Worm (Caenorhabditis elegans): ENCODE results near the gene ncs-5.
A peak's percentile ranks its signal among the peaks of the same experiment; 100 is the strongest.

The ncs-5 gene

ce11 chrV:18842468-18842867 lies 22.9 kb downstream of the ncs-5 start:
- TF ChIP-seq ctbp-1 (GFP tag; IDR thresholded peaks at IDR 0.05) (no peak), lin-15B (tag; optimal IDR thresholded peaks at IDR 0.05) (no peak), unc-62 (GFP tag; optimal IDR thresholded peaks at IDR 0.05 in 1 of 2) (peak in 1 of 2 experiments; percentile 50), unc-62 (tag; optimal IDR thresholded peaks at IDR 0.05) (no peak)

ce11 chrV:18846480-18846879 lies 26.9 kb downstream of the ncs-5 start, which contains the start of gene nhr-230:
nhr-230 (plus strand) TSS chrV:18846780.
- TF ChIP-seq mep-1 (tag; optimal IDR thresholded peaks at IDR 0.05) = no peak
- no peak for TF ChIP-seq dmd-9 (GFP tag; IDR thresholded peaks at IDR 0.05)
- no peak for TF ChIP-seq dpl-1 (GFP tag; optimal IDR thresholded peaks at IDR 0.05)
- no peak for TF ChIP-seq zfp-3 (GFP tag; conservative IDR thresholded peaks at IDR 0.05)
- TF ChIP-seq Y5F2A.4 (GFP tag; optimal IDR thresholded peaks at IDR 0.05) = no peak
- TF ChIP-seq nhr-41 (GFP tag; IDR thresholded peaks at IDR 0.05) = no peak
- TF ChIP-seq cey-2 (tag; optimal IDR thresholded peaks at IDR 0.05; ENCODE audit: borderline replicate concordance, insufficient read depth) = no peak
- TF ChIP-seq R02D3.7 (tag; optimal IDR thresholded peaks at IDR 0.05) = no peak
- TF ChIP-seq ceh-62 (tag; optimal IDR thresholded peaks at IDR 0.05) = no peak
- no peak for TF ChIP-seq madf-9 (GFP tag; conservative IDR thresholded peaks at IDR 0.05)
- no peak for TF ChIP-seq ceh-32 (tag; optimal IDR thresholded peaks at IDR 0.05; ENCODE audit: poor library complexity)
- TF ChIP-seq tra-1 (GFP tag; IDR thresholded peaks at IDR 0.05) = no peak
- TF ChIP-seq lin-38 (GFP tag; IDR thresholded peaks at IDR 0.05) = no peak
- TF ChIP-seq spr-3 (GFP tag; optimal IDR thresholded peaks at IDR 0.05) = no peak
- TF ChIP-seq ztf-7 (tag; optimal IDR thresholded peaks at IDR 0.05) = no peak
- no peak for TF ChIP-seq nhr-11 (tag; optimal IDR thresholded peaks at IDR 0.05)
- no peak for TF ChIP-seq mdl-1 (tag; optimal IDR thresholded peaks at IDR 0.05)

- no peak for TF ChIP-seq zfp-3 (GFP tag; conservative IDR thresholded peaks at IDR 0.05)
- TF ChIP-seq spr-3 (GFP tag; optimal IDR thresholded peaks at IDR 0.05) = no peak
- TF ChIP-seq nhr-41 (GFP tag; IDR thresholded peaks at IDR 0.05) = no peak
- no peak for TF ChIP-seq unc-130 (GFP tag; optimal IDR thresholded peaks at IDR 0.05)
- TF ChIP-seq mxl-2 (GFP tag; conservative IDR thresholded peaks at IDR 0.05) = no peak
- no peak for TF ChIP-seq unc-39 (tag; optimal IDR thresholded peaks at IDR 0.05)
- TF ChIP-seq egl-27 (tag; optimal IDR thresholded peaks at IDR 0.05) = no peak
- no peak for TF ChIP-seq ztf-11 (tag; optimal IDR thresholded peaks at IDR 0.05)
- no peak for TF ChIP-seq pqm-1 (tag; optimal IDR thresholded peaks at IDR 0.05)
- no peak for TF ChIP-seq dve-1 (tag; optimal IDR thresholded peaks at IDR 0.05; ENCODE audit: insufficient read depth)
- no peak for TF ChIP-seq nhr-102 (tag; optimal IDR thresholded peaks at IDR 0.05)
- no peak for TF ChIP-seq dpl-1 (GFP tag; optimal IDR thresholded peaks at IDR 0.05)
- TF ChIP-seq R02D3.7 (tag; optimal IDR thresholded peaks at IDR 0.05) = no peak
- no peak for TF ChIP-seq F37D6.2 (tag; optimal IDR thresholded peaks at IDR 0.05)
- no peak for TF ChIP-seq lin-38 (GFP tag; IDR thresholded peaks at IDR 0.05)
- TF ChIP-seq nhr-28 (tag; optimal IDR thresholded peaks at IDR 0.05) = no peak
- TF ChIP-seq lim-7 (GFP tag; IDR thresholded peaks at IDR 0.05) = no peak
- TF ChIP-seq zip-2 (tag; optimal IDR thresholded peaks at IDR 0.05) = no peak
These were observed 29.0 kb downstream of the ncs-5 start for ce11 chrV:18848578-18848977.

DNA sequence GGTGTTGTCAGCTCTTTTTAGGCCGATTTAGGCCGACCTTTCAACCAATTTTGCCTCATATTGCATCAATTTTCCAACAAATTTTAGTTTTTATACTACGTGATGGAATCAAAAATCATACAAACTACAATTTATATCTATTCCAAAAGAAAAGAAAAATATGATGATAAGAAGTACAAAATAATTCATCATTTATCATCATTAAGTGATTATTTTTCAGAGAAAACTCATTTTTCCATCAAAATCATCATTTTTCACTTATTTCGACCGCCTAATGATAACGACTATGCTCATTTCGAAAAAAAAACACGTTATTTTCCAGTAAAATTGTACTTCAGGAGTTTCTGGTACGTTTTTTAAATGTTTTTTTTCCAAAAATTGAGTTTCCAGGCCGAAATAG lies 35.2 kb downstream of the ncs-5 start:
- TF ChIP-seq madf-5 (GFP tag; IDR thresholded peaks at IDR 0.05) = no peak
- no peak for TF ChIP-seq ZK337.2 (GFP tag; IDR thresholded peaks at IDR 0.05)
- TF ChIP-seq nhr-28 (tag; optimal IDR thresholded peaks at IDR 0.05) = peak; percentile 6

DNA sequence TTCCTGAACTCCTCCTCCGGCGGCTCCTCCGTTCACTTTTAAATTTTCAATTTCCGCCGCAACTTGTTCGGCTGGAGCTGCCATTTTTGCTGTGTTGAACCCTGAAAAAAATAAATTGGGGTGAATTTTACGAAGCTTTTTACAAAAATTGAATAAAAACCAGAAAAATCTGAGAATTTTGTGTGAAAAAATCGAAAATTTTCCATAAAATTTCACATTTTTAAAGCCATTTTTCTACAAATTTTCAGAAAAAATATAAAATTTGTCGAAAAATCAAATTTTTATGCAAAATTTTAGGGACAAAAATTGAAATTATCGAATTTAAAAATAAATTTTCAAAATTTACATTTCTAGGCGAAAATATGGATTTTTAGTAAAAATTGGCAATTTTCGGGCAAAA lies 39.6 kb downstream of the ncs-5 start, which contains the start of gene wars-1:
TSS of gene wars-1 (minus strand) at position 101 of the 400 bp plus-strand sequence.
- peak in 1 of 2 experiments; percentile 1 for TF ChIP-seq unc-62 (GFP tag; optimal IDR thresholded peaks at IDR 0.05 in 1 of 2)
- TF ChIP-seq unc-62 (tag; optimal IDR thresholded peaks at IDR 0.05) = no peak
- no peak for TF ChIP-seq R02D3.7 (tag; optimal IDR thresholded peaks at IDR 0.05)
- TF ChIP-seq dpl-1 (GFP tag; optimal IDR thresholded peaks at IDR 0.05) = no peak

Measured in whole organism, L4 larva.